Worm (Caenorhabditis elegans): ENCODE results near the gene ttll-9.

ttll-9 gene

ce11 chrV:20873144-20873543, 37.1 kb upstream of the ttll-9 start (continued):
- no peak for TF ChIP-seq swsn-7 (tag; optimal IDR thresholded peaks at IDR 0.05)
- TF ChIP-seq Y116A8C.19 (tag; optimal IDR thresholded peaks at IDR 0.05; ENCODE audit: borderline replicate concordance): no peak
- no peak for TF ChIP-seq efl-1 (optimal IDR thresholded peaks at IDR 0.05)
- TF ChIP-seq efl-1 (GFP tag; optimal IDR thresholded peaks at IDR 0.05 in 1 of 2): no peak
- TF ChIP-seq unc-98 (GFP tag; IDR thresholded peaks at IDR 0.05): no peak
- TF ChIP-seq hlh-17 (GFP tag; optimal IDR thresholded peaks at IDR 0.05; ENCODE audit: borderline replicate concordance): no peak
- TF ChIP-seq dpl-1 (GFP tag; optimal IDR thresholded peaks at IDR 0.05): no peak
- TF ChIP-seq nhr-90 (tag; optimal IDR thresholded peaks at IDR 0.05; ENCODE audit: poor library complexity): no peak
- TF ChIP-seq unc-62 (GFP tag; optimal IDR thresholded peaks at IDR 0.05): no peak
- TF ChIP-seq unc-130 (tag; optimal IDR thresholded peaks at IDR 0.05): no peak
- TF ChIP-seq efl-3 (GFP tag; optimal IDR thresholded peaks at IDR 0.05): no peak
- TF ChIP-seq ets-5 (GFP tag; IDR thresholded peaks at IDR 0.05): no peak
- TF ChIP-seq ztf-11 (tag; optimal IDR thresholded peaks at IDR 0.05): no peak
- no peak for TF ChIP-seq aha-1 (tag; optimal IDR thresholded peaks at IDR 0.05)
- no peak for TF ChIP-seq lin-13 (GFP tag; optimal IDR thresholded peaks at IDR 0.05)
- TF ChIP-seq ceh-63 (GFP tag; optimal IDR thresholded peaks at IDR 0.05): no peak
- TF ChIP-seq blmp-1 (tag; optimal IDR thresholded peaks at IDR 0.05): no peak

- TF ChIP-seq sup-37 (GFP tag; optimal IDR thresholded peaks at IDR 0.05) (no peak), dpl-1 (GFP tag; optimal IDR thresholded peaks at IDR 0.05) (no peak), nhr-47 (tag; optimal IDR thresholded peaks at IDR 0.05) (no peak), hlh-4 (tag; optimal IDR thresholded peaks at IDR 0.05) (no peak), nhr-20 (tag; optimal IDR thresholded peaks at IDR 0.05) (no peak), lin-35 (GFP tag; optimal IDR thresholded peaks at IDR 0.05) (no peak), zip-4 (GFP tag; optimal IDR thresholded peaks at IDR 0.05) (no peak), ceh-88 (GFP tag; IDR thresholded peaks at IDR 0.05) (no peak), nhr-71 (tag; optimal IDR thresholded peaks at IDR 0.05) (no peak), lin-14 (GFP tag; optimal IDR thresholded peaks at IDR 0.05) (no peak), rnt-1 (tag; optimal IDR thresholded peaks at IDR 0.05) (no peak), efl-3 (GFP tag; optimal IDR thresholded peaks at IDR 0.05) (no peak), fkh-8 (tag; optimal IDR thresholded peaks at IDR 0.05) (no peak), grh-1 (GFP tag; IDR thresholded peaks at IDR 0.05) (no peak), snu-23 (GFP tag; optimal IDR thresholded peaks at IDR 0.05) (no peak), mdl-1 (tag; optimal IDR thresholded peaks at IDR 0.05) (no peak)
Observed at ce11 chrV:20875324-20875723, 34.9 kb upstream of the ttll-9 start.

- TF ChIP-seq unc-86 (tag; optimal IDR thresholded peaks at IDR 0.05) (peak; percentile 55), nhr-19 (GFP tag; conservative IDR thresholded peaks at IDR 0.05) (no peak), tbx-2 (tag; optimal IDR thresholded peaks at IDR 0.05) (peak; percentile 56), ceh-88 (GFP tag; IDR thresholded peaks at IDR 0.05) (no peak), efl-1 (optimal IDR thresholded peaks at IDR 0.05) (peak; percentile 41 to 42), efl-1 (GFP tag; optimal IDR thresholded peaks at IDR 0.05 in 1 of 2) (no peak), nhr-28 (tag; optimal IDR thresholded peaks at IDR 0.05) (no peak), aly-2 (tag; optimal IDR thresholded peaks at IDR 0.05) (peak; percentile 37), ets-5 (GFP tag; IDR thresholded peaks at IDR 0.05) (no peak), hpl-2 (GFP tag; optimal IDR thresholded peaks at IDR 0.05) (no peak), ceh-90 (tag; optimal IDR thresholded peaks at IDR 0.05) (no peak), nhr-77 (tag; optimal IDR thresholded peaks at IDR 0.05) (no peak), efl-3 (GFP tag; optimal IDR thresholded peaks at IDR 0.05) (no peak), dpl-1 (GFP tag; optimal IDR thresholded peaks at IDR 0.05) (peak in 1 of 3 experiments; percentile 23), nhr-47 (tag; optimal IDR thresholded peaks at IDR 0.05) (peak; percentile 54), snu-23 (GFP tag; optimal IDR thresholded peaks at IDR 0.05) (peak; percentile 56), lin-15B (tag; optimal IDR thresholded peaks at IDR 0.05) (peak; percentile 11), ama-1 (optimal IDR thresholded peaks at IDR 0.05) (no peak), Y116A8C.19 (tag; optimal IDR thresholded peaks at IDR 0.05; ENCODE audit: borderline replicate concordance) (no peak), ceh-8 (GFP tag; optimal IDR thresholded peaks at IDR 0.05) (no peak), elt-2 (tag; optimal IDR thresholded peaks at IDR 0.05) (no peak), lsy-2 (tag; optimal IDR thresholded peaks at IDR 0.05) (peak in 1 of 2 experiments; percentile 69), snpc-4 (tag; optimal IDR thresholded peaks at IDR 0.05) (peak; percentile 14), mab-9 (GFP tag; IDR thresholded peaks at IDR 0.05) (no peak), zag-1 (tag; optimal IDR thresholded peaks at IDR 0.05) (peak; percentile 47), nhr-71 (tag; optimal IDR thresholded peaks at IDR 0.05) (peak; percentile 57), fkh-10 (GFP tag; optimal IDR thresholded peaks at IDR 0.05) (peak; percentile 41), nhr-85 (tag) (no peak)
Observed at ce11 chrV:20879069-20879667, 31.1 kb upstream of the ttll-9 start, which contains the start of gene unc-80. unc-80 (plus strand) TSS chrV:20879601.

Data from whole organism, L1 larva.